Fruit fly (Drosophila melanogaster): ENCODE data around the gene CG1971.

dm6 chr3R:31793664-31794417, 11.4 kb upstream of the CG1971 start, which contains the start of the genes Mccc1 and Acf:
- TF ChIP-seq CrebA (GFP tag; optimal IDR thresholded peaks at IDR 0.05; ENCODE audit: borderline replicate concordance) (no peak), foxo (GFP tag; optimal IDR thresholded peaks at IDR 0.05) (no peak)
